Fruit fly (Drosophila melanogaster) whole organism, embryonic: ENCODE data around the gene CG14835.

Experiments used
- Meics ChIP-seq: fragments of 200-800 bp; sonication (Bioruptor generic); optimal IDR thresholded peaks from 2 replicates; lab custom pipeline; 2017; ENCODE audit warnings: missing biosample characterization, mild to moderate bottlenecking, missing genetic modification characterization
- wdn ChIP-seq: fragments of 200-800 bp; sonication (Bioruptor generic); IDR thresholded peaks from 2 replicates; pipeline ENCODE4 v1.3.6; 2022; ENCODE audit warnings: missing biosample characterization, missing genetic modification characterization

DNA sequence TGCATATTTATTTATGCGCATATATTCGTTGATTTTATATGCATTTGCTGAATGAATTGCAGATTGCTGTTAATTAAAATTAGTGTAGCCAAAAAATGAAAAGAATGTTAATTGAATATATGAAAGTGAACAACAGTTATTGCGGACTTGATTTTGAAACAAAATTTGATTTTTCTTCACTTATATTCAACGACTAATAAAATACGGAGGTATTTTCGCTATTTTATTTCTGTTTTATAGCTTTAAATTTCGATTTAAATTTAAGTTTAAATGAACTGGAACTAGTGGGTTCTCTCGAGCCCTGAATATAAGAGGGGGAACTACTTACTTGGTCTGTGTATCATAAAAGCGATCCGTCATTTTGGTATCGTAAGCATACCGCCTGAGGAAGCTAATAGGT lies 41.2 kb downstream of the CG14835 start, which contains the start of gene CG32379:
- TF ChIP-seq Meics (GFP tag; lab: Kevin White, UChicago) (no peak), wdn (no peak)
